Worm (Caenorhabditis elegans): ENCODE results near the gene ZK1307.9.

Gene ZK1307.9

DNA sequence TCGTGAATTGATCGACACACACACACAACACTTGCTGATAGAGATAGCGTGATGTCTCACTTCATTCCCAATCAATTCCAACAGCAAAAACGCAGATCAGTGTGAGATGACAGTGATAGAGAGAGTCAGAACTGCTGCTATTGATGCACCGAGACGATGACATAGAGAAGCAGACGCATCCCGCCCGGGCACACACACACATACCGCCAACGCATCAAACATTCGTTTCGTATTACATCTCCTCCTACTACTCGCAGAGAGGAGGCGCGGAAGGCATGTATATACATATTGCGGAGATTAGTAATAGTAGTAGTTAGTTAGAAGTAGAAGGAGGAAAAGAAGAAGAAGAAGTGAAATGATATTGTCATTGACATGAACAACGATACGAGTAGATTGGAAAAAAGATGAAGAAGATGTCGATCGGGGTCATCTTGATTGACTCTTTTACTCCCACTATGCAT is 29.9 kb upstream of the ZK1307.9 start (continued):
- TF ChIP-seq swsn-7 (tag; optimal IDR thresholded peaks at IDR 0.05): peak; percentile 36
- TF ChIP-seq irx-1 (tag; optimal IDR thresholded peaks at IDR 0.05): no peak
- no peak for TF ChIP-seq egl-13 (tag; optimal IDR thresholded peaks at IDR 0.05)
- peak; percentile 40 for TF ChIP-seq dsc-1 (tag; optimal IDR thresholded peaks at IDR 0.05)
- no peak for TF ChIP-seq ceh-63 (GFP tag; optimal IDR thresholded peaks at IDR 0.05)
- no peak for TF ChIP-seq C04F5.9 (tag; optimal IDR thresholded peaks at IDR 0.05)
- TF ChIP-seq dpl-1 (GFP tag; optimal IDR thresholded peaks at IDR 0.05): peak in 1 of 3 experiments; percentile 17
- TF ChIP-seq ceh-82 (tag; optimal IDR thresholded peaks at IDR 0.05): peak in 2 of 3 experiments; percentile 18 to 35
- TF ChIP-seq elt-2 (tag; optimal IDR thresholded peaks at IDR 0.05): peak; percentile 62
- TF ChIP-seq ces-1 (GFP tag; optimal IDR thresholded peaks at IDR 0.05): no peak
- no peak for TF ChIP-seq nhr-28 (tag; optimal IDR thresholded peaks at IDR 0.05)
- TF ChIP-seq rnt-1 (tag; optimal IDR thresholded peaks at IDR 0.05): peak; percentile 71
- TF ChIP-seq nhr-76 (tag; optimal IDR thresholded peaks at IDR 0.05): no peak
- TF ChIP-seq pag-3 (tag; optimal IDR thresholded peaks at IDR 0.05; ENCODE audit: borderline replicate concordance, insufficient read depth): no peak
- TF ChIP-seq elt-3 (tag; optimal IDR thresholded peaks at IDR 0.05): peak in 5 of 6 experiments; percentile 23 to 79 (median 64)
- TF ChIP-seq skn-1 (tag; optimal IDR thresholded peaks at IDR 0.05): peak; percentile 32
- peak; percentile 72 for TF ChIP-seq nhr-20 (tag; optimal IDR thresholded peaks at IDR 0.05)
- TF ChIP-seq unc-98 (GFP tag; IDR thresholded peaks at IDR 0.05): no peak
- peak; percentile 30 for TF ChIP-seq aly-2 (tag; optimal IDR thresholded peaks at IDR 0.05)
- TF ChIP-seq fkh-8 (tag; optimal IDR thresholded peaks at IDR 0.05): no peak
- peak; percentile 33 to 43 for TF ChIP-seq efl-1 (optimal IDR thresholded peaks at IDR 0.05)
- TF ChIP-seq efl-1 (GFP tag; optimal IDR thresholded peaks at IDR 0.05 in 1 of 2): no peak
- TF ChIP-seq hlh-17 (GFP tag; optimal IDR thresholded peaks at IDR 0.05; ENCODE audit: borderline replicate concordance): no peak
- TF ChIP-seq C16A3.4 (tag; optimal IDR thresholded peaks at IDR 0.05): peak; percentile 61
- peak in 1 of 2 experiments; percentile 70 for TF ChIP-seq mdl-1 (tag; optimal IDR thresholded peaks at IDR 0.05)
- no peak for TF ChIP-seq unc-62 (GFP tag; optimal IDR thresholded peaks at IDR 0.05)
- peak; percentile 0 for TF ChIP-seq tbx-2 (tag; optimal IDR thresholded peaks at IDR 0.05)
- TF ChIP-seq nhr-71 (tag; optimal IDR thresholded peaks at IDR 0.05): peak; percentile 80
- TF ChIP-seq unc-86 (tag; optimal IDR thresholded peaks at IDR 0.05): no peak
- no peak for TF ChIP-seq hpl-2 (GFP tag; optimal IDR thresholded peaks at IDR 0.05)
- TF ChIP-seq blmp-1 (tag; optimal IDR thresholded peaks at IDR 0.05): peak; percentile 79
- TF ChIP-seq nhr-237 (tag; optimal IDR thresholded peaks at IDR 0.05): no peak
- TF ChIP-seq aha-1 (tag; optimal IDR thresholded peaks at IDR 0.05): no peak
- no peak for TF ChIP-seq alr-1 (tag; optimal IDR thresholded peaks at IDR 0.05; ENCODE audit: borderline replicate concordance)
- no peak for TF ChIP-seq sptf-1 (tag; optimal IDR thresholded peaks at IDR 0.05)
- TF ChIP-seq ceh-88 (GFP tag; IDR thresholded peaks at IDR 0.05): no peak
- peak; percentile 59 for TF ChIP-seq jun-1 (tag; optimal IDR thresholded peaks at IDR 0.05)
- peak; percentile 79 for TF ChIP-seq snu-23 (GFP tag; optimal IDR thresholded peaks at IDR 0.05)
- TF ChIP-seq egl-27 (tag; optimal IDR thresholded peaks at IDR 0.05): peak; percentile 2 to 38
- TF ChIP-seq lin-35 (GFP tag; optimal IDR thresholded peaks at IDR 0.05): peak; percentile 4 to 64
- no peak for TF ChIP-seq fos-1 (tag; optimal IDR thresholded peaks at IDR 0.05)

- TF ChIP-seq skn-1 (tag; optimal IDR thresholded peaks at IDR 0.05) (peak; percentile 11), snu-23 (GFP tag; optimal IDR thresholded peaks at IDR 0.05) (no peak), rnt-1 (tag; optimal IDR thresholded peaks at IDR 0.05) (peak; percentile 29), blmp-1 (tag; optimal IDR thresholded peaks at IDR 0.05) (peak; percentile 88)
Observed at ce11 chrII:9619995-9620535, 29.2 kb upstream of the ZK1307.9 start.

Measured in whole organism, L1 larva.